Worm (Caenorhabditis elegans) whole organism, L2 larva: ENCODE measurements around the gene C13B9.2.

Experiments used
- C34F6.9 ChIP-seq: fragments of 150-350 bp; optimal IDR thresholded peaks from 2 replicates; lab custom pipeline; 2014; ENCODE audit warnings: missing biosample characterization, missing genetic modification characterization
- F13H6.1 ChIP-seq: sonication (generic microtip); optimal IDR thresholded peaks from 2 replicates; lab custom pipeline; 2016; ENCODE audit warnings: missing genetic modification characterization, missing compliant biosample characterization
- R02D3.7 ChIP-seq: fragments of 150-350 bp; optimal IDR thresholded peaks from 2 replicates; lab custom pipeline; 2014; ENCODE audit warnings: missing biosample characterization, missing genetic modification characterization
- Y55F3AM.14 ChIP-seq: fragments of 200-800 bp; sonication (Bioruptor generic); optimal IDR thresholded peaks from 2 replicates; lab custom pipeline; 2018; ENCODE audit warnings: mild to moderate bottlenecking, missing genetic modification characterization, missing compliant biosample characterization
- ZK546.5 ChIP-seq: sonication (generic microtip); optimal IDR thresholded peaks from 2 replicates; lab custom pipeline; 2017; ENCODE audit warnings: missing biosample characterization, missing genetic modification characterization
- alr-1 ChIP-seq: fragments of 150-350 bp; optimal IDR thresholded peaks from 2 replicates; lab custom pipeline; 2014; ENCODE audit warnings: missing biosample characterization, missing genetic modification characterization
- blmp-1 ChIP-seq: sonication (generic microtip); optimal IDR thresholded peaks from 2 replicates; lab custom pipeline; 2017; ENCODE audit warnings: missing genetic modification characterization, mild to moderate bottlenecking, missing compliant biosample characterization, antibody characterized with exemption, moderate library complexity; ENCODE audit not compliant: insufficient read depth
- ceh-16 ChIP-seq: fragments of 150-350 bp; optimal IDR thresholded peaks from 2 replicates; lab custom pipeline; 2014; ENCODE audit warnings: missing biosample characterization, missing genetic modification characterization
- crh-2 ChIP-seq: sonication (generic microtip); optimal IDR thresholded peaks from 2 replicates; lab custom pipeline; 2017; ENCODE audit warnings: missing biosample characterization, missing genetic modification characterization
- dmd-4 ChIP-seq: sonication (generic microtip); optimal IDR thresholded peaks from 2 replicates; lab custom pipeline; 2017; ENCODE audit warnings: missing biosample characterization, missing genetic modification characterization
- elt-1 ChIP-seq: fragments of 150-350 bp; optimal IDR thresholded peaks from 2 replicates; lab custom pipeline; 2014; ENCODE audit warnings: missing biosample characterization, missing genetic modification characterization
- elt-3 ChIP-seq: sonication (generic microtip); optimal IDR thresholded peaks from 2 replicates; lab custom pipeline; 2017; ENCODE audit warnings: missing biosample characterization, missing genetic modification characterization
- fos-1 ChIP-seq: fragments of 150-350 bp; optimal IDR thresholded peaks from 2 replicates; lab custom pipeline; 2014; ENCODE audit warnings: missing biosample characterization, missing genetic modification characterization
- gmeb-1 ChIP-seq: fragments of 150-350 bp; optimal IDR thresholded peaks from 2 replicates; lab custom pipeline; 2014; ENCODE audit warnings: missing biosample characterization, missing genetic modification characterization
- lin-11 ChIP-seq: fragments of 150-350 bp; sonication (generic microtip); optimal IDR thresholded peaks from 2 replicates; lab custom pipeline; 2014; ENCODE audit warnings: missing biosample characterization, missing genetic modification characterization, inconsistent platforms, mixed read lengths
- lin-39 ChIP-seq: fragments of 150-350 bp; optimal IDR thresholded peaks from 2 replicates; lab custom pipeline; 2014; ENCODE audit warnings: missing biosample characterization, missing genetic modification reagents, missing genetic modification characterization
- mbf-1 ChIP-seq: sonication (generic microtip); optimal IDR thresholded peaks from 2 replicates; lab custom pipeline; 2017; ENCODE audit warnings: missing biosample characterization, missing genetic modification characterization
- nhr-10 ChIP-seq: sonication (generic microtip); optimal IDR thresholded peaks from 2 replicates; lab custom pipeline; 2017; ENCODE audit warnings: missing biosample characterization, missing genetic modification characterization
- nhr-11 ChIP-seq: fragments of 150-350 bp; optimal IDR thresholded peaks from 2 replicates; lab custom pipeline; 2014; ENCODE audit warnings: missing biosample characterization, missing genetic modification characterization
- nhr-21 ChIP-seq: fragments of 150-350 bp; optimal IDR thresholded peaks from 2 replicates; lab custom pipeline; 2014; ENCODE audit warnings: missing biosample characterization, missing genetic modification characterization
- nhr-23 ChIP-seq: fragments of 150-350 bp; optimal IDR thresholded peaks from 2 replicates; lab custom pipeline; 2014; ENCODE audit warnings: missing biosample characterization, missing genetic modification reagents, missing genetic modification characterization
- nhr-237 ChIP-seq: fragments of 150-350 bp; optimal IDR thresholded peaks from 2 replicates; lab custom pipeline; 2014; ENCODE audit warnings: missing biosample characterization, missing genetic modification characterization
- nhr-25 ChIP-seq: fragments of 150-350 bp; sonication (generic microtip); optimal IDR thresholded peaks from 3 replicates; lab custom pipeline; 2014; ENCODE audit warnings: missing biosample characterization, missing genetic modification characterization
- nhr-6 ChIP-seq: fragments of 150-350 bp; optimal IDR thresholded peaks from 2 replicates; lab custom pipeline; 2014; ENCODE audit warnings: missing biosample characterization, missing genetic modification characterization
- nhr-77 ChIP-seq: fragments of 150-350 bp; optimal IDR thresholded peaks from 2 replicates; lab custom pipeline; 2014; ENCODE audit warnings: missing biosample characterization, missing genetic modification characterization
- peb-1 ChIP-seq: fragments of 150-350 bp; optimal IDR thresholded peaks from 2 replicates; lab custom pipeline; 2014; ENCODE audit warnings: missing biosample characterization, missing genetic modification characterization
- sem-4 ChIP-seq: fragments of 150-350 bp; optimal IDR thresholded peaks from 2 replicates; lab custom pipeline; 2014; ENCODE audit warnings: missing biosample characterization, missing genetic modification reagents, missing genetic modification characterization
- sma-3 ChIP-seq: sonication (generic microtip); optimal IDR thresholded peaks from 2 replicates; lab custom pipeline; 2016; ENCODE audit warnings: missing genetic modification reagents, missing genetic modification characterization, missing compliant biosample characterization
- sma-9 ChIP-seq, 2 experiments: fragments of 150-350 bp in 1 of 2; sonication (generic microtip) in 1 of 2; optimal IDR thresholded peaks; 2 replicates each; lab custom pipeline; 2014 to 2016; ENCODE audit warnings: missing genetic modification characterization in 2 of 2, mild to moderate bottlenecking in 1 of 2, missing biosample characterization in 1 of 2, missing compliant biosample characterization in 1 of 2, missing genetic modification reagents in 1 of 2, moderate library complexity in 1 of 2
- snpc-4 ChIP-seq: fragments of 150-350 bp; optimal IDR thresholded peaks from 2 replicates; lab custom pipeline; 2014; ENCODE audit warnings: missing biosample characterization, missing genetic modification characterization
- unc-39 ChIP-seq: fragments of 150-350 bp; optimal IDR thresholded peaks from 2 replicates; lab custom pipeline; 2014; ENCODE audit warnings: missing biosample characterization, missing genetic modification characterization
- unc-55 ChIP-seq: fragments of 150-350 bp; sonication (generic microtip); optimal IDR thresholded peaks from 3 replicates; lab custom pipeline; 2014; ENCODE audit warnings: missing biosample characterization, missing genetic modification reagents, missing genetic modification characterization
- unc-62 ChIP-seq: fragments of 150-350 bp; optimal IDR thresholded peaks from 2 replicates; lab custom pipeline; 2014; ENCODE audit warnings: missing biosample characterization, missing genetic modification reagents, missing genetic modification characterization
- zag-1 ChIP-seq: fragments of 150-350 bp; optimal IDR thresholded peaks from 2 replicates; lab custom pipeline; 2014; ENCODE audit warnings: missing biosample characterization, missing genetic modification characterization
- ztf-1 ChIP-seq: fragments of 200-800 bp; sonication (Bioruptor generic); conservative IDR thresholded peaks from 2 replicates; pipeline ENCODE4 v1.3.6; 2022; ENCODE audit warnings: missing genetic modification characterization, missing compliant biosample characterization
- ztf-11 ChIP-seq: sonication (generic microtip); optimal IDR thresholded peaks from 2 replicates; lab custom pipeline; 2017; ENCODE audit warnings: missing biosample characterization, missing genetic modification characterization
- ztf-4 ChIP-seq: fragments of 150-350 bp; optimal IDR thresholded peaks from 2 replicates; lab custom pipeline; 2014; ENCODE audit warnings: missing biosample characterization, missing genetic modification characterization

The C13B9.2 gene

ce11 chrIII:6619952-6620351, at the start of gene C13B9.2:
Gene C13B9.2 (plus strand): TSS chrIII:6620252.
- TF ChIP-seq nhr-6 (no peak), nhr-25 (no peak), peb-1 (tag; lab: Kevin White, UChicago) (no peak), lin-39 (tag; lab: Kevin White, UChicago) (no peak), sma-3 (GFP tag; lab: Kevin White, UChicago) (no peak), alr-1 (no peak), ztf-11 (tag; lab: Kevin White, UChicago) (no peak), gmeb-1 (tag; lab: Kevin White, UChicago) (no peak), nhr-77 (tag; lab: Kevin White, UChicago) (no peak), lin-11 (no peak), ceh-16 (tag; lab: Kevin White, UChicago) (no peak), R02D3.7 (no peak), Y55F3AM.14 (GFP tag; lab: Kevin White, UChicago) (no peak)
- TF ChIP-seq, all 48 proteins: peak for 0

DNA sequence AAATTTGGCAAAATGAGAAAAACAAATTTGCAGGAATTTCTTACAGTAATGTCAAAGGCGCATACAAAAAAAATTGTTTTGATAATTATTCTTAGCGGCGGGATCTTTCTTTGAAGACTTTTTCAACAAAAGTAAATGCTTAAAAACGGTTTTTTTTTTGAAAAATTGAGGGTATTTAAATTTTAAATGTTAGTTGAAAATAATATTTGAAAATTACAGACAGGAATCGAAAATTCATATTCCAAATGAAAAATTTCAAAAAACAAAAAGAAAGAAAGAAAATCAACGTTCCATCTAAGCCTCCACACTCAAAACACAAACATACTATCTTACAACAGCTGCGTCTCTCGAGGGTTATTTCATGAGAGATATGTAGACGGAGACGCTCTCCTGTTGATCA, 42.9 kb upstream of the C13B9.2 start:
- TF ChIP-seq ztf-4, result no peak
- no peak for TF ChIP-seq C34F6.9
- no peak for TF ChIP-seq elt-3 (tag; lab: Kevin White, UChicago)
- no peak for TF ChIP-seq ZK546.5 (tag; lab: Kevin White, UChicago)
- TF ChIP-seq dmd-4, result no peak
- no peak for TF ChIP-seq fos-1
- no peak for TF ChIP-seq nhr-11 (tag; lab: Kevin White, UChicago)
- no peak for TF ChIP-seq ceh-16 (tag; lab: Kevin White, UChicago)
- TF ChIP-seq ztf-11 (tag; lab: Kevin White, UChicago), result no peak
- no peak for TF ChIP-seq alr-1
- no peak for TF ChIP-seq Y55F3AM.14 (GFP tag; lab: Kevin White, UChicago)
- TF ChIP-seq unc-62 (GFP tag; lab: Kevin White, UChicago), result no peak
- no peak for TF ChIP-seq lin-39 (tag; lab: Kevin White, UChicago)
- no peak for TF ChIP-seq elt-1 (tag; lab: Kevin White, UChicago)
- no peak for TF ChIP-seq zag-1 (tag; lab: Kevin White, UChicago)
- TF ChIP-seq nhr-23 (tag; lab: Kevin White, UChicago), result no peak

ce11 chrIII:6578505-6578904, 41.5 kb upstream of the C13B9.2 start, which contains the start of gene F27B3.6:
Gene F27B3.6 (minus strand): TSS chrIII:6578605.
- no peak for TF ChIP-seq nhr-23 (tag; lab: Kevin White, UChicago)
- no peak for TF ChIP-seq nhr-10 (tag; lab: Kevin White, UChicago)
- no peak for TF ChIP-seq sma-9 (GFP tag; optimal IDR thresholded peaks at IDR 0.05; lab: Kevin White, UChicago)
- TF ChIP-seq sma-9 (tag; optimal IDR thresholded peaks at IDR 0.05; lab: Kevin White, UChicago), result no peak
- no peak for TF ChIP-seq alr-1
- TF ChIP-seq nhr-21, result no peak

ce11 chrIII:6579398-6579797, 40.7 kb upstream of the C13B9.2 start, which contains the start of gene F27B3.8:
Gene F27B3.8 (plus strand): TSS chrIII:6579698.
- TF ChIP-seq nhr-237 (tag; lab: Kevin White, UChicago), result no peak
- TF ChIP-seq mbf-1 (tag; lab: Kevin White, UChicago), result no peak
- TF ChIP-seq elt-1 (tag; lab: Kevin White, UChicago), result no peak
- no peak for TF ChIP-seq sem-4 (tag; lab: Kevin White, UChicago)
- no peak for TF ChIP-seq sma-3 (GFP tag; lab: Kevin White, UChicago)
- TF ChIP-seq nhr-25, result no peak
- TF ChIP-seq lin-11, result no peak
- no peak for TF ChIP-seq ztf-1 (GFP tag; lab: Robert Waterston, UW)
- TF ChIP-seq ztf-11 (tag; lab: Kevin White, UChicago), result no peak

ce11 chrIII:6581585-6581984, 38.5 kb upstream of the C13B9.2 start, which contains the start of gene acr-21:
Gene acr-21 (plus strand): TSS chrIII:6581885.
- TF ChIP-seq crh-2 (tag; lab: Kevin White, UChicago) (no peak), ztf-4 (no peak), unc-39 (no peak), peb-1 (tag; lab: Kevin White, UChicago) (no peak)

DNA sequence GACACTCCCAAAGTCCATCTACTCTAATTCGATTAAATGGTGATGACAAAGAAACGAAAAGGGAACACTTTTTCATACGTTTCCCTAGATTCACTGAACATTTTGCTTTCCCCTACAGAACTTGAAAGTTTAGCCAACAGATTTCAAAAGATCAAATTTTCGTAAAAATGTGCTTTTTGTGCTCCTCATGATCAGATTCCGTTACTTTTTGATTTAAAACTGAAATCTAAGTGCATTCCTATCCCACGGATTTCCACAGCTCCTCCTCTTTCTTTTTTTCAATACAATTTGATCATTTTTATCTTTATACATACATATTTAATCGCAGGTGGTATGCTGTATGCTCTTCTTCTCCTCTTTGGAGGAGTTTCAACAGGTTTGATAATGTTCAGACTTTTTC, 32.5 kb upstream of the C13B9.2 start, which contains the start of gene ddo-3:
Gene ddo-3, plus strand, starts transcription at position 301 of the 400 bp plus-strand sequence.
- TF ChIP-seq snpc-4 (tag; lab: Kevin White, UChicago) (no peak), unc-62 (GFP tag; lab: Kevin White, UChicago) (no peak), ceh-16 (tag; lab: Kevin White, UChicago) (no peak), gmeb-1 (tag; lab: Kevin White, UChicago) (no peak), blmp-1 (tag; lab: Kevin White, UChicago) (no peak), F13H6.1 (tag; lab: Kevin White, UChicago) (no peak), unc-55 (GFP tag; lab: Kevin White, UChicago) (no peak), C34F6.9 (no peak), sem-4 (tag; lab: Kevin White, UChicago) (no peak), crh-2 (tag; lab: Kevin White, UChicago) (no peak)
